Worm (Caenorhabditis elegans) whole organism, dauer: Measurements from ENCODE around the gene sea-2.

Experiments
- unc-62 ChIP-seq: sonication (generic microtip); optimal IDR thresholded peaks from 2 replicates; lab custom pipeline; 2017; ENCODE audit warnings: missing biosample characterization, missing genetic modification reagents, missing genetic modification characterization

The sea-2 gene

ce11 chrII:3960276-3960675 lies 10.1 kb downstream of the sea-2 start:
- no peak for TF ChIP-seq unc-62 (GFP tag; lab: Kevin White, UChicago)

DNA sequence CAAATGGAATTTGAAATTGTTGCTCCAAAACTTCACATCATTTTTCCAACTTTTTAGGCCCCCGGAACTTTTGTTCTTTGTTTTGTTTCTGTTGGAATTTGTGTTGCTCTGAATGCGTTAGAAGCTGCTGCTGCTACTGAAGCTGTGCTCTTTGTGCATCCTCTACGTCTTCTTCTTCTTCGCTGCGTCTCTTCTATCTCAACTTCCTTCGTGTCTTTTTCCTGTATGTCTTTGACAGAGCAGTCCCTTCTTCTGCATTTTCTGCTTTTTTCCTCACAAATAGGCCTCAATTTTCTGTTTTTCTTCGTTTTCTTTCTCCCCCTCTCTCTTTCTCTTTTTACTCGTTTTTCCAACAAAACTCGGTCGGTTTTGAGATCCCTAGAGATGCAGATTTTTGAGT lies 11.1 kb downstream of the sea-2 start:
- no peak for TF ChIP-seq unc-62 (GFP tag; lab: Kevin White, UChicago)

ce11 chrII:3964302-3964885 lies 14.2 kb downstream of the sea-2 start:
- TF ChIP-seq unc-62 (GFP tag; lab: Kevin White, UChicago), result no peak

ce11 chrII:3965665-3966416 lies 15.7 kb downstream of the sea-2 start:
- TF ChIP-seq unc-62 (GFP tag; lab: Kevin White, UChicago), result no peak

ce11 chrII:3967061-3967460 lies 16.9 kb downstream of the sea-2 start:
- TF ChIP-seq unc-62 (GFP tag; lab: Kevin White, UChicago), result no peak

DNA sequence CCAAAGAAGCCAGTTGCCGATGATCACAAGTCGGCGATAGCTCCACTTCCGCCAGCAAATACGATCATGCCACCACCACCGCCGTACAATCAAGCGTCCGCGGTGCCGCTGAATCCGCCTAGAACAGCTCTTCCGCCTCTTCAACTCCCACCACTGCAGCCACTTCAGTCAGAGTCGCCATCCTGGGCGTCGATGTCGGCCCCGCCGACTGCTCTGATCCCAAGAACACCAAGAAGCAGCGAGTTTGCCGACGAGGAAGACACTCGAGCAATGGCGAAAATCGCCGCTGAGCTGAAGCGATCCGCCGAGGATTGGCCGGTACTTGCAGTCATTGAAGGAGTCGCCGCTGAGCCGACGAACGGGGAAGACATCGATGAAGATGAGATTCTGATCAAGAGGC lies 17.9 kb downstream of the sea-2 start:
- no peak for TF ChIP-seq unc-62 (GFP tag; lab: Kevin White, UChicago)

- TF ChIP-seq unc-62 (GFP tag; lab: Kevin White, UChicago), result no peak
Observed at ce11 chrII:3968808-3969207, 18.6 kb downstream of the sea-2 start.

- TF ChIP-seq unc-62 (GFP tag; lab: Kevin White, UChicago), result no peak
Observed at ce11 chrII:3972153-3972552, 22.0 kb downstream of the sea-2 start, which contains the start of gene K10G6.9. TSS of gene K10G6.9 (plus strand) at chrII:3972262.

ce11 chrII:3974953-3975352 lies 24.8 kb downstream of the sea-2 start, which contains the start of gene cank-26:
TSS of gene cank-26 (minus strand) at chrII:3975065.
- no peak for TF ChIP-seq unc-62 (GFP tag; lab: Kevin White, UChicago)

- no peak for TF ChIP-seq unc-62 (GFP tag; lab: Kevin White, UChicago)
Observed at ce11 chrII:3975942-3976341, 25.8 kb downstream of the sea-2 start, which contains the start of gene dos-2. TSS of gene dos-2 (plus strand) at chrII:3976242.

- TF ChIP-seq unc-62 (GFP tag; lab: Kevin White, UChicago), result no peak
Observed at ce11 chrII:3978198-3978597, 28.0 kb downstream of the sea-2 start.

DNA sequence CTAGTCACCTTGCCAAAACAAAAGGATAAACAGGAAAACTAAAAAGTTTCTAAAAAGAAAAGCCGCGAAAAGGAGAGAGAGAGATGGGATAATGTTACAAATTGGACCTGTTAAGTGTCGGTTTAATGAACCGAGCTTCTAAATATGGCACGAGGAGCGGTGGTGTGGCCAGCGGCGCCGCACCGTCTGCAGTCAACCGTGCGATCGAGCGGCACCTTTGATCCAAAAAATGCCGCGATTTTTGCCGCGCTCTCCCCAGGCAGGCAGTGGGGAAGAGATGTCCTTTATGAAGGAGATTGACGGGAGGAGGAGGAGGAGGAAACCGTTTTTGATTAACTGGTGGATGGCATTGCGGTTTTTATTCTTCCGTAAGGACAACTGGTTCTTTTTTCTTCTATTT lies 30.2 kb downstream of the sea-2 start:
- TF ChIP-seq unc-62 (GFP tag; lab: Kevin White, UChicago), result no peak

ce11 chrII:3982313-3982712 lies 32.1 kb downstream of the sea-2 start, which contains the start of gene lin-31:
TSS of gene lin-31 (plus strand) at chrII:3982549.
- TF ChIP-seq unc-62 (GFP tag; lab: Kevin White, UChicago), result no peak

DNA sequence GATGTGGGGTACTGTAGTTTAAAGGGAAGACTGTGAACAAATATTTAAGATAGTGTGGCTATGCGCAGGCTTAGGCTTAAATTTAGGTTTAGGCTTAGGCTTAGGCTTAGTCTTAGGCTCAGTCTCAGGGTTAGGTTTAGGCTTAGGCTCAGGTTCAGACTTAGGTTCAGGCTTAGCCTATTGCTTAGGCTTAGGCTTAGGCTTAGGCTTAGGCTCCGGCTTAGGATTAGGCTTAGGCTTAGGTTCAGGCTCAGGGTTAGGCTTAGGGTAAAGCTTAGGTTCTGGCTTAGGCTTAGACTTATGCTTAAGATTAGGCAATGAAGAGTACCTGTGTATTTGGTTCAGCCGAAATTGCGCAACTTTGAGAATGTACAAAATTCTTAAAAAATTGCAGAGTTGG lies 34.1 kb downstream of the sea-2 start:
- TF ChIP-seq unc-62 (GFP tag; lab: Kevin White, UChicago), result no peak

DNA sequence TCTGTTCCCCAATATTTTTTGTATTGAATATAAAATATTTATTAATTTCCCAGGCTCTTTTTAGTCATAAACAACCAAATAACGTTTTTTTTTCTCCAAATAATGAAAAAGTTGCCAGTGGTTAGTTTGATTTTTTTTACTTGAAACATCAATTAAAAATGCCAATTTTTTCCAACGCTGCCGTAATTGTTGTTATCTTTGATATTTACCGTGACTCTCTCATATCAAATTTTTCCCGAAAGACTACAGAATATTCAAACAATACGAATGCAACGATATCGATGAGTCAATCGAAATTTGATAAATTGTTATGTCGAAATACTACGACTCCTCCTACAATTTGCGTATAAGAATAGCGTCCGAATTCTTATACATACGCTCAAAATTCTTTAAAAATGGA lies 36.7 kb downstream of the sea-2 start, which contains the start of gene K10G6.5:
Gene K10G6.5, plus strand, starts transcription at position 345 of the 400 bp plus-strand sequence.
- no peak for TF ChIP-seq unc-62 (GFP tag; lab: Kevin White, UChicago)

ce11 chrII:3989627-3990367 lies 39.6 kb downstream of the sea-2 start, which contains the start of gene Y14H12A.2:
TSS of gene Y14H12A.2 (minus strand) at chrII:3989677.
- no peak for TF ChIP-seq unc-62 (GFP tag; lab: Kevin White, UChicago)
